Fruit fly (Drosophila melanogaster) whole organism, embryonic: Measurements from ENCODE around the gene in.

ENCODE experiments used
- ATbp ChIP-seq: fragments of 200-800 bp; sonication (Bioruptor generic); optimal IDR thresholded peaks from 2 replicates; lab custom pipeline; 2017; ENCODE audit warnings: missing biosample characterization, mild to moderate bottlenecking, missing genetic modification characterization, missing genetic modification reagents
- Ada2b ChIP-seq: fragments of 200-800 bp; sonication (Bioruptor generic); IDR thresholded peaks from 2 replicates; pipeline ENCODE4 v1.3.6; 2022; ENCODE audit warnings: missing biosample characterization, missing genetic modification characterization
- Aef1 ChIP-seq: fragments of 200-800 bp; sonication (Bioruptor generic); IDR thresholded peaks from 3 replicates; pipeline ENCODE4 v1.3.6; 2022; ENCODE audit warnings: missing biosample characterization, missing genetic modification characterization
- BEAF-32 ChIP-seq: fragments of 200-800 bp; sonication (Bioruptor generic); optimal IDR thresholded peaks from 3 replicates; lab custom pipeline; 2017; ENCODE audit warnings: missing biosample characterization, missing genetic modification characterization, mild to moderate bottlenecking, moderate library complexity, missing genetic modification reagents
- Bgb ChIP-seq: fragments of 200-800 bp; sonication (Bioruptor generic); IDR thresholded peaks from 2 replicates; pipeline ENCODE4 v1.3.6; 2022; ENCODE audit warnings: missing biosample characterization, missing genetic modification characterization; ENCODE audit not compliant: partially characterized antibody
- CG12391 ChIP-seq: fragments of 200-800 bp; sonication (Bioruptor generic); optimal IDR thresholded peaks from 3 replicates; lab custom pipeline; 2018; ENCODE audit warnings: missing biosample characterization, mild to moderate bottlenecking, missing genetic modification characterization, moderate library complexity
- CG14014 ChIP-seq: fragments of 200-800 bp; sonication (Bioruptor generic); IDR thresholded peaks from 2 replicates; pipeline ENCODE4 v1.3.6; 2022; ENCODE audit warnings: missing biosample characterization, missing genetic modification characterization
- CG15073 ChIP-seq: fragments of 200-800 bp; sonication (Bioruptor generic); optimal IDR thresholded peaks from 2 replicates; lab custom pipeline; 2016; ENCODE audit warnings: missing biosample characterization, missing genetic modification characterization
- CG1529 ChIP-seq: fragments of 200-800 bp; sonication (Bioruptor generic); optimal IDR thresholded peaks from 3 replicates; lab custom pipeline; 2018; ENCODE audit warnings: missing biosample characterization, missing genetic modification characterization
- CG15514 ChIP-seq: fragments of 200-800 bp; sonication (Bioruptor generic); optimal IDR thresholded peaks from 3 replicates; lab custom pipeline; 2017; ENCODE audit warnings: missing biosample characterization, missing genetic modification characterization, mild to moderate bottlenecking, moderate library complexity, missing genetic modification reagents
- CG15601 ChIP-seq: fragments of 200-800 bp; sonication (Bioruptor generic); optimal IDR thresholded peaks from 3 replicates; lab custom pipeline; 2019; ENCODE audit warnings: missing biosample characterization, mild to moderate bottlenecking, missing genetic modification characterization, moderate library complexity
- CG15696 ChIP-seq: fragments of 200-800 bp; sonication (Bioruptor generic); optimal IDR thresholded peaks from 2 replicates; lab custom pipeline; 2019; ENCODE audit warnings: missing biosample characterization, mild to moderate bottlenecking, missing genetic modification characterization, moderate library complexity
- CG16815 ChIP-seq: fragments of 200-800 bp; sonication (Bioruptor generic); optimal IDR thresholded peaks from 3 replicates; lab custom pipeline; 2017; ENCODE audit warnings: missing biosample characterization, mild to moderate bottlenecking, missing genetic modification characterization
- CG16863 ChIP-seq: fragments of 200-800 bp; sonication (Bioruptor generic); optimal IDR thresholded peaks from 3 replicates; lab custom pipeline; 2016; ENCODE audit warnings: missing biosample characterization, missing genetic modification characterization
- CG17802 ChIP-seq: fragments of 200-800 bp; sonication (Bioruptor generic); optimal IDR thresholded peaks from 2 replicates; lab custom pipeline; 2018; ENCODE audit warnings: missing biosample characterization, mild to moderate bottlenecking, missing genetic modification characterization, moderate library complexity
- CG18476 ChIP-seq: fragments of 200-800 bp; sonication (Bioruptor generic); optimal IDR thresholded peaks from 2 replicates; lab custom pipeline; 2016; ENCODE audit warnings: missing biosample characterization, mild to moderate bottlenecking, missing genetic modification characterization
- CG2116 ChIP-seq: fragments of 200-800 bp; sonication (Bioruptor generic); optimal IDR thresholded peaks from 3 replicates; lab custom pipeline; 2018; ENCODE audit warnings: missing biosample characterization, mild to moderate bottlenecking, missing genetic modification characterization
- CG2875 ChIP-seq: fragments of 200-800 bp; sonication (Bioruptor generic); optimal IDR thresholded peaks from 2 replicates; lab custom pipeline; 2017; ENCODE audit warnings: missing biosample characterization, mild to moderate bottlenecking, missing genetic modification characterization, missing genetic modification reagents
- CG3281 ChIP-seq: fragments of 200-800 bp; sonication (Bioruptor generic); optimal IDR thresholded peaks from 3 replicates; lab custom pipeline; 2017; ENCODE audit warnings: missing biosample characterization, mild to moderate bottlenecking, missing genetic modification characterization
- CG4282 ChIP-seq: fragments of 200-800 bp; sonication (Bioruptor generic); optimal IDR thresholded peaks from 2 replicates; lab custom pipeline; 2016; ENCODE audit warnings: missing biosample characterization, missing genetic modification characterization
- CG7271 ChIP-seq: fragments of 200-800 bp; sonication (Bioruptor generic); optimal IDR thresholded peaks from 2 replicates; lab custom pipeline; 2018; ENCODE audit warnings: missing biosample characterization, mild to moderate bottlenecking, missing genetic modification characterization, moderate library complexity
- CG8281 ChIP-seq: fragments of 200-800 bp; sonication (Bioruptor generic); optimal IDR thresholded peaks from 2 replicates; lab custom pipeline; 2018; ENCODE audit warnings: missing biosample characterization, mild to moderate bottlenecking, missing genetic modification characterization, moderate library complexity
- CG8924 ChIP-seq: fragments of 200-800 bp; optimal IDR thresholded peaks from 3 replicates; lab custom pipeline; 2019; ENCODE audit warnings: missing biosample characterization, mild to moderate bottlenecking, missing genetic modification characterization, moderate library complexity
- CG9437 ChIP-seq: fragments of 200-800 bp; sonication (Bioruptor generic); optimal IDR thresholded peaks from 2 replicates; lab custom pipeline; 2018; ENCODE audit warnings: missing biosample characterization, mild to moderate bottlenecking, missing genetic modification characterization
- D19A ChIP-seq: fragments of 200-800 bp; optimal IDR thresholded peaks from 3 replicates; lab custom pipeline; 2019; ENCODE audit warnings: missing biosample characterization, mild to moderate bottlenecking, missing genetic modification characterization, moderate library complexity
- Dp ChIP-seq: fragments of 200-800 bp; sonication (Bioruptor generic); optimal IDR thresholded peaks from 2 replicates; lab custom pipeline; 2018; ENCODE audit warnings: missing biosample characterization, mild to moderate bottlenecking, missing genetic modification characterization, moderate library complexity
- Eip74EF ChIP-seq, 2 experiments: fragments of 200-800 bp in 1 of 2; fragments of >200 bp in 1 of 2; sonication (Bioruptor generic) in 1 of 2; optimal IDR thresholded peaks; 2 replicates each; lab custom pipeline; 2017 to 2019; ENCODE audit warnings: missing biosample characterization in 2 of 2, missing genetic modification characterization in 2 of 2, mild to moderate bottlenecking in 1 of 2, moderate library complexity in 1 of 2
- Hand ChIP-seq: fragments of 200-800 bp; sonication (Bioruptor generic); optimal IDR thresholded peaks from 2 replicates; lab custom pipeline; 2017; ENCODE audit warnings: mild to moderate bottlenecking, missing biosample characterization, missing genetic modification reagents, missing genetic modification characterization
- Hmr ChIP-seq: fragments of 200-800 bp; sonication (Bioruptor generic); optimal IDR thresholded peaks from 3 replicates; lab custom pipeline; 2017; ENCODE audit warnings: mild to moderate bottlenecking, missing biosample characterization, missing genetic modification reagents, missing genetic modification characterization
- MBD-R2 ChIP-seq: fragments of 200-800 bp; sonication (Bioruptor generic); IDR thresholded peaks from 2 replicates; pipeline ENCODE4 v1.3.6; 2022; ENCODE audit warnings: missing biosample characterization, missing genetic modification characterization
- Oli ChIP-seq: fragments of 200-800 bp; sonication (Bioruptor generic); optimal IDR thresholded peaks from 2 replicates; lab custom pipeline; 2018; ENCODE audit warnings: missing biosample characterization, mild to moderate bottlenecking, missing genetic modification characterization, moderate library complexity
- Ravus ChIP-seq: fragments of 200-800 bp; sonication (Bioruptor generic); IDR thresholded peaks from 2 replicates; pipeline ENCODE4 v1.3.6; 2022; ENCODE audit warnings: missing biosample characterization, missing genetic modification characterization
- Scr ChIP-seq: fragments of 200-800 bp; sonication (Bioruptor generic); IDR thresholded peaks from 2 replicates; pipeline ENCODE4 v1.3.6; 2022; ENCODE audit warnings: missing biosample characterization, missing genetic modification characterization; ENCODE audit not compliant: partially characterized antibody
- bsh ChIP-seq, 2 experiments: fragments of 200-800 bp; sonication (Bioruptor generic); optimal IDR thresholded peaks; 2 replicates each; lab custom pipeline; 2017 to 2018; ENCODE audit warnings: mild to moderate bottlenecking in 2 of 2, missing biosample characterization in 2 of 2, missing genetic modification characterization in 2 of 2, moderate library complexity in 1 of 2
- croc ChIP-seq: fragments of 200-800 bp; sonication (Bioruptor generic); conservative IDR thresholded peaks from 3 replicates; pipeline ENCODE4 v1.3.6; 2022; ENCODE audit warnings: missing biosample characterization, missing genetic modification characterization
- dimm ChIP-seq: fragments of 200-800 bp; sonication (Bioruptor generic); IDR thresholded peaks from 2 replicates; pipeline ENCODE4 v1.3.6; 2022; ENCODE audit warnings: missing biosample characterization, missing genetic modification characterization
- dmrt11E ChIP-seq: fragments of 200-800 bp; sonication (Bioruptor generic); optimal IDR thresholded peaks from 3 replicates; lab custom pipeline; 2018; ENCODE audit warnings: missing biosample characterization, mild to moderate bottlenecking, missing genetic modification characterization, moderate library complexity
- dpn ChIP-seq, 2 experiments: fragments of 200-800 bp; sonication (Bioruptor generic); optimal IDR thresholded peaks; 3 replicates each; lab custom pipeline; 2016; ENCODE audit warnings: missing biosample characterization in 2 of 2, missing genetic modification characterization in 2 of 2
- exex ChIP-seq: fragments of 200-800 bp; sonication (Bioruptor generic); optimal IDR thresholded peaks from 4 replicates; lab custom pipeline; 2018; ENCODE audit warnings: missing biosample characterization, mild to moderate bottlenecking, missing genetic modification characterization, moderate library complexity
- fd64A ChIP-seq: fragments of 200-800 bp; sonication (Bioruptor generic); optimal IDR thresholded peaks from 3 replicates; lab custom pipeline; 2018; ENCODE audit warnings: missing biosample characterization, mild to moderate bottlenecking, missing genetic modification characterization
- grau ChIP-seq: fragments of 200-800 bp; optimal IDR thresholded peaks from 3 replicates; lab custom pipeline; 2019; ENCODE audit warnings: missing biosample characterization, mild to moderate bottlenecking, missing genetic modification characterization, moderate library complexity
- grn ChIP-seq: fragments of 200-800 bp; sonication (Bioruptor generic); optimal IDR thresholded peaks from 3 replicates; lab custom pipeline; 2017; ENCODE audit warnings: missing biosample characterization, missing genetic modification characterization
- nom ChIP-seq: fragments of 200-800 bp; sonication (Bioruptor generic); optimal IDR thresholded peaks from 2 replicates; lab custom pipeline; 2017; ENCODE audit warnings: missing biosample characterization, missing genetic modification characterization, mild to moderate bottlenecking, moderate library complexity, missing genetic modification reagents
- salm ChIP-seq: fragments of 200-800 bp; sonication (Bioruptor generic); optimal IDR thresholded peaks from 2 replicates; lab custom pipeline; 2018; ENCODE audit warnings: missing biosample characterization, mild to moderate bottlenecking, missing genetic modification characterization
- sens ChIP-seq: fragments of 200-800 bp; sonication (Bioruptor generic); peaks from one replicate; lab custom pipeline; 2016; ENCODE audit warnings: missing biosample characterization, missing genetic modification characterization
- sob ChIP-seq: fragments of 200-800 bp; sonication (Bioruptor generic); IDR thresholded peaks from 2 replicates; pipeline ENCODE4 v1.3.6; 2022; ENCODE audit warnings: missing biosample characterization, missing genetic modification characterization
- vnd ChIP-seq: fragments of 200-800 bp; sonication (Bioruptor generic); IDR thresholded peaks from 3 replicates; pipeline ENCODE4 v1.3.6; 2022; ENCODE audit warnings: missing biosample characterization, missing genetic modification characterization; ENCODE audit not compliant: partially characterized antibody

The in gene

DNA sequence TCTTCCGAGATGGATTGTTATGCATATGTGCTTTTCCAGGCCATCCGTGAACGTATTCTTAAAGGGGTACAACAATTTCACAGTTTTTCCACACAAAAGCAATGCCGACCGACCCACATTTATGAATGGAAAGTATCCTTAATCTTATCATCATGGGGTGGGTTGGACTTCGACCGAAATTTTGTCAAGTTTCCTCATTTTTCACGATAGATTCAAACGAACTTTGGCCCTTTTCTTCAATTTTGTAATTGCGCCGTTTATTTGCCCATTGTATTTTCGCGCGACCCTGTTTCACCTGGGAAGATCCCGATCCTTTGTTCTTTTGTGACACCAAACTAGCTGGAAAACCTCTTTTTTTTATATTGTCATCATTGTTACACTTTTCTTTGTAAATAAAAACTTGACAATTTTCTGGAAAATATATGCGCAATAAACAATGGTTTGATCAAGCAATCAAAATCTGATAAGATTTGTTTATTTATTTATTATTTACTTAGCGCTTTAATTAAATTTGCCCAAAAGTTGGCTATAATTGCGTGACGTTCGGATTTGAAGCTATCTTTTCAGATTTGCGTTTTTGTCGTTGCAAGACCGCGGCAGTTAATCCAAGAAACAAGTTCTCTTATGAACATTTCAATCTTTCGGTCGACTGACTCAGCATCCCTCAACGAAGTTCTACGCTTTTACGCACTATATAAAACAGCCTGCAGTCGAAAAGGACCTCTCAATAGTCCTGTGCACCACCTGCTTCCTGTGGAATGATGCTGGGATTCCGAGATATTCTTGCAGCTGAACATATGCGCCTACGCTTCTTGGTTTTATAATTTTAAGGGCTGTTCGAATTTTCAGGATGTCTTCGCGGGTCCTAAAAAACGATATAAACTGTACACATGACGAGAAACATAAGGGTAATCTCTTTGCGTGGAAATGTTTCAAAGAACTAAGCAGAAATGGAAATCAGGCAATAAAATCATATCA, 39.3 kb downstream of the in start (continued):
- peak; percentile 68 for TF ChIP-seq CG8281 (tag; lab: Kevin White, UChicago)
- no peak for TF ChIP-seq Aef1 (GFP tag; lab: Robert Waterston, UW)
- no peak for TF ChIP-seq dmrt11E (tag; lab: Kevin White, UChicago)
- no peak for TF ChIP-seq nom (GFP tag; lab: Kevin White, UChicago)
- TF ChIP-seq BEAF-32 (GFP tag; lab: Kevin White, UChicago): no peak
- peak; percentile 59 for TF ChIP-seq ATbp (GFP tag; lab: Kevin White, UChicago)
- TF ChIP-seq Ada2b (GFP tag; lab: Robert Waterston, UW): no peak
- peak in 1 of 2 experiments; percentile 12 for TF ChIP-seq bsh (GFP tag; optimal IDR thresholded peaks at IDR 0.05; lab: Kevin White, UChicago)
- TF ChIP-seq CG7271 (tag; lab: Kevin White, UChicago): no peak
- TF ChIP-seq CG8924 (tag; lab: Kevin White, UChicago): peak; percentile 18
- no peak for TF ChIP-seq croc (GFP tag; lab: Robert Waterston, UW)
- no peak for TF ChIP-seq CG4282 (GFP tag; lab: Kevin White, UChicago)
- peak; percentile 67 for TF ChIP-seq salm
- TF ChIP-seq CG12391 (tag; lab: Kevin White, UChicago): no peak
- no peak for TF ChIP-seq CG2116 (GFP tag; lab: Kevin White, UChicago)
- peak; percentile 43 for TF ChIP-seq CG3281 (GFP tag; lab: Kevin White, UChicago)
- peak; percentile 22 for TF ChIP-seq CG2875 (GFP tag; lab: Kevin White, UChicago)
- no peak for TF ChIP-seq fd64A (GFP tag; lab: Kevin White, UChicago)
- TF ChIP-seq CG16815 (GFP tag; lab: Kevin White, UChicago): no peak
- no peak for TF ChIP-seq Oli
- TF ChIP-seq CG18476 (GFP tag; lab: Kevin White, UChicago): no peak
- TF ChIP-seq grau (tag; lab: Kevin White, UChicago): no peak
- TF ChIP-seq vnd (GFP tag; lab: Robert Waterston, UW): no peak
- no peak for TF ChIP-seq CG16863 (GFP tag; lab: Kevin White, UChicago)
- TF ChIP-seq CG15073 (GFP tag; lab: Kevin White, UChicago): no peak
- TF ChIP-seq Dp (GFP tag; lab: Kevin White, UChicago): no peak
- TF ChIP-seq Scr: no peak
- peak; percentile 49 for TF ChIP-seq Hmr (GFP tag; lab: Kevin White, UChicago)
- TF ChIP-seq sens (GFP tag; lab: Kevin White, UChicago): peak; percentile 66
- TF ChIP-seq CG15696 (tag; lab: Kevin White, UChicago): peak; percentile 11
- TF ChIP-seq CG15514 (GFP tag; lab: Kevin White, UChicago): peak; percentile 27
- TF ChIP-seq sob (GFP tag; lab: Robert Waterston, UW): no peak
- TF ChIP-seq CG17802 (tag; lab: Kevin White, UChicago): peak; percentile 71
- no peak for TF ChIP-seq Ravus (GFP tag; lab: Robert Waterston, UW)
- TF ChIP-seq CG14014: 0 out of 2 replicates have a peak, but pooled peaks have one; percentile 31
- TF ChIP-seq dimm (GFP tag; lab: Robert Waterston, UW): no peak
- TF ChIP-seq Hand (GFP tag; lab: Kevin White, UChicago): no peak
- TF ChIP-seq grn (GFP tag; lab: Kevin White, UChicago): peak; percentile 79
- peak; percentile 28 for TF ChIP-seq exex (tag; lab: Kevin White, UChicago)
- TF ChIP-seq Bgb (GFP tag; lab: Robert Waterston, UW): no peak
- no peak for TF ChIP-seq D19A
- peak; percentile 14 for TF ChIP-seq CG1529 (GFP tag; lab: Kevin White, UChicago)
- TF ChIP-seq CG9437 (GFP tag; lab: Kevin White, UChicago): no peak
- TF ChIP-seq Eip74EF (GFP tag; optimal IDR thresholded peaks at IDR 0.05; lab: Kevin White, UChicago): peak in 1 of 2 experiments; percentile 26
- peak; percentile 29 for TF ChIP-seq CG15601 (tag; lab: Kevin White, UChicago)
- no peak for TF ChIP-seq dpn (GFP tag; optimal IDR thresholded peaks at IDR 0.05; lab: Kevin White, UChicago)
- TF ChIP-seq MBD-R2: no peak
